Worm (Caenorhabditis elegans) whole organism, mixed stage, embryonic: ENCODE data around the gene F44A6.5.

Experiments used
- lsy-2 ChIP-seq: fragments of 150-350 bp; optimal IDR thresholded peaks from 2 replicates; lab custom pipeline; 2014; ENCODE audit warnings: missing biosample characterization, missing genetic modification characterization
- nhr-237 ChIP-seq: fragments of 150-350 bp; optimal IDR thresholded peaks from 2 replicates; lab custom pipeline; 2014; ENCODE audit warnings: missing biosample characterization, missing genetic modification characterization
- snpc-4 ChIP-seq: fragments of 150-350 bp; optimal IDR thresholded peaks from 2 replicates; lab custom pipeline; 2014; ENCODE audit warnings: missing biosample characterization, missing genetic modification characterization

- no peak for TF ChIP-seq nhr-237
- no peak for TF ChIP-seq lsy-2 (tag; lab: Kevin White, UChicago)
- TF ChIP-seq snpc-4 (tag; lab: Kevin White, UChicago): no peak
Measured at ce11 chrX:10228094-10228746, 9.5 kb upstream of the F44A6.5 start, which contains the start of gene C14H10.3.
